Worm (Caenorhabditis elegans): ENCODE measurements around the gene syx-16.

syx-16 gene

DNA sequence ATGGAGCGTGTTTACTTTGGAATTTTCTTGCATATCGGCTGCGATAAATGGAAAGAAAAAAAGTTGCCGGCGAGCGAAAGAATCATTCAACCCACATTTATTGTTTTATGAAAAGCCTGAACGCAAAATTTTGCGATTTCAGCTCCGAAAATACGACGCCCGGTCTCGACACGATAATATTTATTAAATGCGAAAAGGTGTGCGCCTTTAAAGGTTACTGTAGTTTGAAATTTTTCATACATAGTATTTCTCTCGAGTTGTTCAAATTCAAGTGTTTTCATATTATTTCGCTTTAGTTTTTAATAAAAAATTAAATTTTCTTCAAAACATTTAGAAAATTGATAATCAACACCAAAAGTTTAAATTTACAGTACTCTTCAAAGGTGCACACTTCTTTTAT, at the start of gene syx-16:
syx-16 (minus strand) TSS at position 118 of the 400 bp plus-strand sequence.
- TF ChIP-seq tbx-11 (GFP tag; IDR thresholded peaks at IDR 0.05) (no peak), hnd-1 (tag; optimal IDR thresholded peaks at IDR 0.05) (no peak), ama-1 (optimal IDR thresholded peaks at IDR 0.05) (no peak), aly-1 (tag; optimal IDR thresholded peaks at IDR 0.05) (no peak), hmg-4 (GFP tag; optimal IDR thresholded peaks at IDR 0.05) (no peak), ceh-13 (GFP tag; optimal IDR thresholded peaks at IDR 0.05) (no peak), pes-1 (GFP tag; IDR thresholded peaks at IDR 0.05) (no peak), ets-7 (tag; optimal IDR thresholded peaks at IDR 0.05) (no peak), B0310.2 (tag; optimal IDR thresholded peaks at IDR 0.05) (no peak), hmbx-1 (tag; optimal IDR thresholded peaks at IDR 0.05) (no peak), flt-1 (GFP tag; IDR thresholded peaks at IDR 0.05) (no peak), F13C5.2 (tag; optimal IDR thresholded peaks at IDR 0.05) (no peak), tbx-37 (GFP tag; conservative IDR thresholded peaks at IDR 0.05) (no peak), tra-4 (tag; optimal IDR thresholded peaks at IDR 0.05) (no peak), scrt-1 (GFP tag; IDR thresholded peaks at IDR 0.05) (no peak), sea-1 (GFP tag; conservative IDR thresholded peaks at IDR 0.05) (no peak), ceh-36 (tag; optimal IDR thresholded peaks at IDR 0.05) (no peak)

DNA sequence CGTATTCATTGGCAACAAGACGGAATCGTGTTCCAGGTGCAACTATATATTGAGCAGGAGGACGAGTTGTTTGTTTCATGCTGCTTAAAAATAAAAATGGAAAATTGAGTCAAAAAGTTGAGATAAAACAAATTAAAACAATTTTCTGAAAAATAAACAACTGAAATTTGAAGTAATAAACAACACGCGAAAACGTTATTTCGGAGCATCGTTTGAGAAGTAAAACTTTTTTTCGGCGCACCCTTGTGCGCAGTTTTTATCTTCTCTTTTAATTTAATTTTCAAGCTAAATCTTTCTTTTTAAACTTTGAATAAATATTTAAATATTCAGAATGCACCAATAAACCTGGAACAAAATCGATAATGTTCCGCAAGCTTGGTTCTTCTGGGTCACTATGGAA, 45.2 kb upstream of the syx-16 start, which contains the start of the genes sumv-1 and gop-1:
sumv-1 (minus strand) TSS at position 80 of the 400 bp plus-strand sequence.
gop-1 (plus strand) TSS at position 331 of the 400 bp plus-strand sequence.
- TF ChIP-seq tbx-37 (GFP tag; conservative IDR thresholded peaks at IDR 0.05) (no peak), aly-1 (tag; optimal IDR thresholded peaks at IDR 0.05) (no peak), sea-1 (GFP tag; conservative IDR thresholded peaks at IDR 0.05) (no peak), hmbx-1 (tag; optimal IDR thresholded peaks at IDR 0.05) (no peak), tbx-11 (GFP tag; IDR thresholded peaks at IDR 0.05) (no peak), ceh-13 (GFP tag; optimal IDR thresholded peaks at IDR 0.05) (no peak), flt-1 (GFP tag; IDR thresholded peaks at IDR 0.05) (no peak), ets-7 (tag; optimal IDR thresholded peaks at IDR 0.05) (no peak), scrt-1 (GFP tag; IDR thresholded peaks at IDR 0.05) (no peak), pes-1 (GFP tag; IDR thresholded peaks at IDR 0.05) (no peak), hmg-4 (GFP tag; optimal IDR thresholded peaks at IDR 0.05) (no peak), B0310.2 (tag; optimal IDR thresholded peaks at IDR 0.05) (no peak)

DNA sequence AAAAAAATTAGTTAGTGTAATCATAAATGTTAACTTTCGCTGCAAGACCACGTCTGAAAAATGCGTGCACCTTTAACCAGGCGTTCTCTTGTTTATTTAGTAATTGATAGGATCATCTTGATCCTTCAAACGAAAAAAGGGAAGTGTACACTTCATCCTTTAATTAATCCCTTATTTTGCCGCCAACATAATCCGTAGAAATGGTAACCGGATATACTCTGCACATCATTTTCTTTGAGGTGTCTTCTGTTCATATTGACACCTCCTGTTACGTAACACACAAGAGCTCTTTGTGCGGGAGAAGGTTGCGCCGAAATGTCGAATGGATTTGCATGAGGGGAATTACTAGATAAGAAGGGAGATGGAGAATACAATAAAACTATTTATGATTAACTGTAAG, 39.8 kb upstream of the syx-16 start:
- TF ChIP-seq pes-1 (GFP tag; IDR thresholded peaks at IDR 0.05): no peak
- TF ChIP-seq ceh-36 (tag; optimal IDR thresholded peaks at IDR 0.05): peak; percentile 67

DNA sequence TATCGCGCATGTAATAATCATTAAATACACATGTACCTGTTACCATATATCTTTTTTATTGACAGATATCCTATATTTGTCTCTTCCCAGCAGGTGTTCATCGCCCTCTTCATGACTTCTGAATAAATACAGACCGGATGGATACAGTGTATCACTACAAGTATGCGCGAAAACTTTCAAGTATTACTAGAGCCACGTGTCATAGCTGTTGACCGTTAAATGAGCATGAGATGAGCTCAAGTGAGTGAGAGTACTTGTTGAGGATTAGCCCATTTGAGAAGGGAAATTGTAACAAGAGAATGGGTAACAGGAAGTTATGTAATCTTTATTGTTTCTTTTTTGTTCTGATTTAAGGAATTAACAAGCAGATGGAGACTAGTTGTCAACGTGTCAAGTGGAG, 36.2 kb upstream of the syx-16 start:
- no peak for TF ChIP-seq flt-1 (GFP tag; IDR thresholded peaks at IDR 0.05)
- no peak for TF ChIP-seq B0310.2 (tag; optimal IDR thresholded peaks at IDR 0.05)
- no peak for TF ChIP-seq tra-4 (tag; optimal IDR thresholded peaks at IDR 0.05)
- TF ChIP-seq tbx-11 (GFP tag; IDR thresholded peaks at IDR 0.05): no peak
- TF ChIP-seq ceh-13 (GFP tag; optimal IDR thresholded peaks at IDR 0.05): no peak
- TF ChIP-seq tbx-37 (GFP tag; conservative IDR thresholded peaks at IDR 0.05): no peak
- TF ChIP-seq scrt-1 (GFP tag; IDR thresholded peaks at IDR 0.05): no peak
- no peak for TF ChIP-seq hmg-4 (GFP tag; optimal IDR thresholded peaks at IDR 0.05)
- TF ChIP-seq ceh-36 (tag; optimal IDR thresholded peaks at IDR 0.05): no peak
- no peak for TF ChIP-seq F13C5.2 (tag; optimal IDR thresholded peaks at IDR 0.05)

DNA sequence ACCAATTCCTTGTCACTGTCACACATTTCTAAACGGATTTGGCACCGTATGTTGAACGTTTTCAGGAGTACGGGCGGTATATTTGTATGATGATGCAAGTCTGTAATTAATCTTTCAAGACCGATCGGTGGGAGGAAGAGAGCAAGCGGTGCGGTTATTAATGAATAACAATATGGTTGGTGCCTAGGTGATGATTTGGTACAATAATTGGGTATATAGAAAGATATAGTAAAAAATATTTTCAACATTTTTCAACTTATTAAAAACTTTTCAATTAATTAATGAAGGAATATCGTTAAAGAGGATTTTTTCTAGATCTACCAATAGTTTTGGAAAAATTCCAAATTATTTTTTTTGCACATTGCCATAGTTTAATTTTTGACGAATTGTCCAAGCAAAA, 35.6 kb upstream of the syx-16 start, which contains the start of gene cnd-1:
cnd-1 (minus strand) TSS at position 101 of the 400 bp plus-strand sequence.
- TF ChIP-seq hnd-1 (tag; optimal IDR thresholded peaks at IDR 0.05) (no peak), F13C5.2 (tag; optimal IDR thresholded peaks at IDR 0.05) (no peak), tbx-11 (GFP tag; IDR thresholded peaks at IDR 0.05) (no peak), tbx-37 (GFP tag; conservative IDR thresholded peaks at IDR 0.05) (no peak), ama-1 (optimal IDR thresholded peaks at IDR 0.05) (no peak), scrt-1 (GFP tag; IDR thresholded peaks at IDR 0.05) (no peak), flt-1 (GFP tag; IDR thresholded peaks at IDR 0.05) (no peak), sea-1 (GFP tag; conservative IDR thresholded peaks at IDR 0.05) (no peak), hmg-4 (GFP tag; optimal IDR thresholded peaks at IDR 0.05) (no peak), B0310.2 (tag; optimal IDR thresholded peaks at IDR 0.05) (no peak), ets-7 (tag; optimal IDR thresholded peaks at IDR 0.05) (no peak), ceh-36 (tag; optimal IDR thresholded peaks at IDR 0.05) (no peak), hmbx-1 (tag; optimal IDR thresholded peaks at IDR 0.05) (no peak), tra-4 (tag; optimal IDR thresholded peaks at IDR 0.05) (no peak), aly-1 (tag; optimal IDR thresholded peaks at IDR 0.05) (no peak)

DNA sequence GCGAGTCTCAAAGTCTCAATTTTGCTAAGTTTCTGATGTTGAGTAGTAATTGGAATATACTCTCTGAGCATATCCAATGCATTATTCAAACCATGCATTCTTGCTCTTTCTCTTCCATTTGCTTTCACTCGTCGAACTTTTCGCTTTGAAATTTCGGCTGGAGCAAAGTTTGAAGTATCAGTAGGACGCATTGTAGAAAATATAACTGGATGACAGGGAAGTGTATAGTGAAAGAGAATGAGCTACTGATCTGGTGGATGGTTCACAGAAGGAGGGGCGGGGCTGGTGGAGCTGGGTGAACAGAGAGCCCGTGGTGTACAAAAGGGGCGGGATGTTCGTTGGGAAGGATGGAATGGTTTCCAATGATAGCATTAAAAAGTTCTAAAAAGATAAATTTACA, 32.9 kb upstream of the syx-16 start:
- no peak for TF ChIP-seq ama-1 (optimal IDR thresholded peaks at IDR 0.05)
- no peak for TF ChIP-seq aly-1 (tag; optimal IDR thresholded peaks at IDR 0.05)
- TF ChIP-seq scrt-1 (GFP tag; IDR thresholded peaks at IDR 0.05): no peak
- TF ChIP-seq tra-4 (tag; optimal IDR thresholded peaks at IDR 0.05): no peak
- TF ChIP-seq hmg-4 (GFP tag; optimal IDR thresholded peaks at IDR 0.05): no peak
- TF ChIP-seq ets-7 (tag; optimal IDR thresholded peaks at IDR 0.05): no peak
- TF ChIP-seq tbx-37 (GFP tag; conservative IDR thresholded peaks at IDR 0.05): no peak
- no peak for TF ChIP-seq hnd-1 (tag; optimal IDR thresholded peaks at IDR 0.05)
- TF ChIP-seq ceh-36 (tag; optimal IDR thresholded peaks at IDR 0.05): no peak
- no peak for TF ChIP-seq pes-1 (GFP tag; IDR thresholded peaks at IDR 0.05)
- TF ChIP-seq F13C5.2 (tag; optimal IDR thresholded peaks at IDR 0.05): no peak
- no peak for TF ChIP-seq flt-1 (GFP tag; IDR thresholded peaks at IDR 0.05)
- no peak for TF ChIP-seq hmbx-1 (tag; optimal IDR thresholded peaks at IDR 0.05)
- no peak for TF ChIP-seq ceh-13 (GFP tag; optimal IDR thresholded peaks at IDR 0.05)

DNA sequence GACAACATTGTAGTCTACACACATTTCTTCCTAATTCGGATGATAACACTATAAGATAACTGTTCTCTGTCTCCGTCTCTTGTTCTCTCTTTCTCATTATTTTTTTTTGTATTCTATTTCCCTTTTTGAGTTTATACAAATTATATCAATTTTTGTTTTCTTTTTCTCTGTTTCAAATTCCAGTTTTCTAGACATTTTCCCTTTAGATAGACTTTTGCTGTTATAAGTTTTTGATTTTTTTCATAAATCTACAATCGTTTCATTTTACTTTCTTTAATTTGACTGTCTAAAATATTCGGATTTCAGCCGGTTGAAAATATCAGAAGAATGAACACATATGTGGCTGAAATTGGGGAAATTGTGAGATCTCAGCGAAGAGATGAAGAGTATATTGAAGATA, 27.2 kb upstream of the syx-16 start, which contains the start of gene prx-10:
prx-10 (plus strand) TSS at position 301 of the 400 bp plus-strand sequence.
- TF ChIP-seq hnd-1 (tag; optimal IDR thresholded peaks at IDR 0.05) (no peak), ceh-13 (GFP tag; optimal IDR thresholded peaks at IDR 0.05) (no peak), ets-7 (tag; optimal IDR thresholded peaks at IDR 0.05) (no peak), tbx-11 (GFP tag; IDR thresholded peaks at IDR 0.05) (no peak), tra-4 (tag; optimal IDR thresholded peaks at IDR 0.05) (no peak), flt-1 (GFP tag; IDR thresholded peaks at IDR 0.05) (no peak), ceh-36 (tag; optimal IDR thresholded peaks at IDR 0.05) (no peak), tbx-37 (GFP tag; conservative IDR thresholded peaks at IDR 0.05) (no peak), scrt-1 (GFP tag; IDR thresholded peaks at IDR 0.05) (no peak)

Data from whole organism, early embryonic.